Fruit fly (Drosophila melanogaster) S2 (cell line): ENCODE results near the gene Sec13.

Experiments used
- CG8478 ChIP-seq: fragments of >200 bp; optimal IDR thresholded peaks from 2 replicates; lab custom pipeline; 2018
- CTCF ChIP-seq, 2 experiments: fragments of >200 bp; optimal IDR thresholded peaks; 2 replicates each; lab custom pipeline; 2018

dm6 chr3R:23326292-23326691 lies 29.8 kb upstream of the Sec13 start:
- TF ChIP-seq CTCF (optimal IDR thresholded peaks at IDR 0.05; lab: Kevin White, UChicago) (no peak), CG8478 (lab: Kevin White, UChicago) (no peak)
